Fruit fly (Drosophila melanogaster) whole organism, prepupa: ENCODE results near the gene Crtc.
A peak's percentile ranks its signal among the peaks of the same experiment; 100 is the strongest.

ENCODE experiments used
- CG10631 ChIP-seq: fragments of 200-800 bp; sonication (Bioruptor generic); optimal IDR thresholded peaks from 2 replicates; lab custom pipeline; 2016; ENCODE audit warnings: missing biosample characterization, missing genetic modification characterization
- CG10669 ChIP-seq: fragments of 200-800 bp; sonication (Bioruptor generic); optimal IDR thresholded peaks from 3 replicates; lab custom pipeline; 2018; ENCODE audit warnings: missing biosample characterization, mild to moderate bottlenecking, missing genetic modification characterization, moderate library complexity
- CG11294 ChIP-seq: fragments of 200-800 bp; sonication (Bioruptor generic); IDR thresholded peaks from 2 replicates; pipeline ENCODE4 v1.3.6; 2022; ENCODE audit warnings: missing biosample characterization, missing genetic modification characterization
- CG15336 ChIP-seq: fragments of 200-800 bp; sonication (Bioruptor generic); IDR thresholded peaks from 2 replicates; pipeline ENCODE4 v1.3.6; 2022; ENCODE audit warnings: missing biosample characterization, missing genetic modification characterization
- CG1621 ChIP-seq: fragments of 200-800 bp; sonication (Bioruptor generic); optimal IDR thresholded peaks from 3 replicates; lab custom pipeline; 2018; ENCODE audit warnings: missing biosample characterization, mild to moderate bottlenecking, missing genetic modification characterization
- CG16779 ChIP-seq: fragments of 200-800 bp; sonication (Bioruptor generic); optimal IDR thresholded peaks from 3 replicates; lab custom pipeline; 2017; ENCODE audit warnings: missing biosample characterization, mild to moderate bottlenecking, missing genetic modification characterization
- CG3032 ChIP-seq: fragments of 200-800 bp; optimal IDR thresholded peaks from 2 replicates; lab custom pipeline; 2019; ENCODE audit warnings: missing biosample characterization, mild to moderate bottlenecking, missing genetic modification characterization, moderate library complexity
- CG32006 ChIP-seq: fragments of 200-800 bp; sonication (Bioruptor generic); optimal IDR thresholded peaks from 3 replicates; lab custom pipeline; 2017; ENCODE audit warnings: missing biosample characterization, mild to moderate bottlenecking, missing genetic modification characterization
- CG34406 ChIP-seq: fragments of 200-800 bp; sonication (Bioruptor generic); optimal IDR thresholded peaks from 3 replicates; lab custom pipeline; 2016; ENCODE audit warnings: missing biosample characterization, missing genetic modification characterization
- CG6163 ChIP-seq: fragments of 200-800 bp; sonication (Bioruptor generic); IDR thresholded peaks from 3 replicates; pipeline ENCODE4 v1.3.6; 2022; ENCODE audit warnings: missing biosample characterization, missing genetic modification characterization
- CG6792 ChIP-seq: fragments of 200-800 bp; sonication (Bioruptor generic); optimal IDR thresholded peaks from 3 replicates; lab custom pipeline; 2016; ENCODE audit warnings: missing biosample characterization, missing genetic modification characterization
- CG6808 ChIP-seq: fragments of 200-800 bp; sonication (Bioruptor generic); optimal IDR thresholded peaks from 3 replicates; lab custom pipeline; 2017; ENCODE audit warnings: missing biosample characterization, missing genetic modification characterization, mild to moderate bottlenecking, moderate library complexity, missing genetic modification reagents
- CG6854 ChIP-seq: fragments of 200-800 bp; sonication (Bioruptor generic); optimal IDR thresholded peaks from 2 replicates; lab custom pipeline; 2017; ENCODE audit warnings: missing biosample characterization, mild to moderate bottlenecking, missing genetic modification characterization
- CG7368 ChIP-seq: fragments of 200-800 bp; sonication (Bioruptor generic); optimal IDR thresholded peaks from 3 replicates; lab custom pipeline; 2016; ENCODE audit warnings: missing biosample characterization, missing genetic modification characterization
- CG8119 ChIP-seq: fragments of 200-800 bp; sonication (Bioruptor generic); IDR thresholded peaks from 3 replicates; pipeline ENCODE4 v1.3.6; 2022; ENCODE audit warnings: missing biosample characterization, missing genetic modification characterization
- CG8632 ChIP-seq: fragments of 200-800 bp; sonication (Bioruptor generic); optimal IDR thresholded peaks from 3 replicates; lab custom pipeline; 2016; ENCODE audit warnings: missing biosample characterization, missing genetic modification characterization
- CG9139 ChIP-seq: fragments of 200-800 bp; sonication (Bioruptor generic); optimal IDR thresholded peaks from 3 replicates; lab custom pipeline; 2017; ENCODE audit warnings: missing biosample characterization, mild to moderate bottlenecking, missing genetic modification characterization
- Eip75B ChIP-seq: fragments of 200-800 bp; sonication (Bioruptor generic); optimal IDR thresholded peaks from 3 replicates; lab custom pipeline; 2016; ENCODE audit warnings: missing biosample characterization, missing genetic modification characterization
- Eip78C ChIP-seq: fragments of 200-800 bp; sonication (Bioruptor generic); peaks from one replicate; lab custom pipeline; 2016; ENCODE audit warnings: missing biosample characterization, missing genetic modification characterization
- Ets21C ChIP-seq: fragments of 200-800 bp; sonication (Bioruptor generic); optimal IDR thresholded peaks from 3 replicates; lab custom pipeline; 2016; ENCODE audit warnings: missing biosample characterization, missing genetic modification characterization
- Gug ChIP-seq: fragments of 200-800 bp; sonication (Bioruptor generic); IDR thresholded peaks from 2 replicates; pipeline ENCODE4 v1.3.6; 2022; ENCODE audit warnings: missing biosample characterization, missing genetic modification characterization
- Lpt ChIP-seq: fragments of 200-800 bp; sonication (Bioruptor generic); optimal IDR thresholded peaks from 3 replicates; lab custom pipeline; 2016; ENCODE audit warnings: missing biosample characterization, missing genetic modification characterization
- Met ChIP-seq: fragments of 200-800 bp; sonication (Bioruptor generic); optimal IDR thresholded peaks from 3 replicates; lab custom pipeline; 2016; ENCODE audit warnings: missing biosample characterization, missing genetic modification characterization
- Sox14 ChIP-seq: fragments of 200-800 bp; sonication (Bioruptor generic); optimal IDR thresholded peaks from 3 replicates; lab custom pipeline; 2016; ENCODE audit warnings: missing biosample characterization, missing genetic modification characterization
- Sox15 ChIP-seq: fragments of 200-800 bp; sonication (Bioruptor generic); optimal IDR thresholded peaks from 3 replicates; lab custom pipeline; 2016; ENCODE audit warnings: missing biosample characterization, missing genetic modification characterization
- achi ChIP-seq: fragments of 200-800 bp; sonication (Bioruptor generic); optimal IDR thresholded peaks from 3 replicates; lab custom pipeline; 2016; ENCODE audit warnings: missing biosample characterization, missing genetic modification characterization
- acj6 ChIP-seq: fragments of 200-800 bp; sonication (Bioruptor generic); optimal IDR thresholded peaks from 3 replicates; lab custom pipeline; 2016; ENCODE audit warnings: missing biosample characterization, missing genetic modification characterization
- cyc ChIP-seq: fragments of 200-800 bp; sonication (Bioruptor generic); optimal IDR thresholded peaks from 3 replicates; lab custom pipeline; 2016; ENCODE audit warnings: missing biosample characterization, missing genetic modification characterization
- dac ChIP-seq: fragments of 200-800 bp; sonication (Bioruptor generic); optimal IDR thresholded peaks from 2 replicates; lab custom pipeline; 2017; ENCODE audit warnings: missing biosample characterization, mild to moderate bottlenecking, missing genetic modification characterization
- dsx ChIP-seq: fragments of 200-800 bp; optimal IDR thresholded peaks from 3 replicates; lab custom pipeline; 2019; ENCODE audit warnings: missing biosample characterization, mild to moderate bottlenecking, missing genetic modification characterization, moderate library complexity; ENCODE audit not compliant: poor library complexity, severe bottlenecking
- eg ChIP-seq: fragments of 200-800 bp; sonication (Bioruptor generic); IDR thresholded peaks from 3 replicates; pipeline ENCODE4 v1.3.6; 2022; ENCODE audit warnings: missing biosample characterization, missing genetic modification characterization
- fd59A ChIP-seq: fragments of 200-800 bp; sonication (Bioruptor generic); optimal IDR thresholded peaks from 2 replicates; lab custom pipeline; 2017; ENCODE audit warnings: missing biosample characterization, mild to moderate bottlenecking, missing genetic modification characterization, missing genetic modification reagents
- fkh ChIP-seq: fragments of 200-800 bp; sonication (Bioruptor generic); optimal IDR thresholded peaks from 3 replicates; lab custom pipeline; 2017; ENCODE audit warnings: missing biosample characterization, mild to moderate bottlenecking, missing genetic modification characterization, moderate library complexity
- lz ChIP-seq: fragments of 200-800 bp; sonication (Bioruptor generic); optimal IDR thresholded peaks from 3 replicates; lab custom pipeline; 2016; ENCODE audit warnings: missing biosample characterization, missing genetic modification characterization
- net ChIP-seq: fragments of 200-800 bp; sonication (Bioruptor generic); optimal IDR thresholded peaks from 3 replicates; lab custom pipeline; 2016; ENCODE audit warnings: missing biosample characterization, missing genetic modification characterization
- pdm3 ChIP-seq: fragments of 200-800 bp; sonication (Bioruptor generic); optimal IDR thresholded peaks from 3 replicates; lab custom pipeline; 2016; ENCODE audit warnings: missing biosample characterization, missing genetic modification characterization
- salr ChIP-seq, 2 experiments: fragments of 200-800 bp; sonication (Bioruptor generic); optimal IDR thresholded peaks; 3 replicates each; lab custom pipeline; 2016 to 2018; ENCODE audit warnings: missing biosample characterization in 2 of 2, missing genetic modification characterization in 2 of 2, mild to moderate bottlenecking in 1 of 2
- spab ChIP-seq: fragments of 200-800 bp; sonication (Bioruptor generic); optimal IDR thresholded peaks from 2 replicates; lab custom pipeline; 2017; ENCODE audit warnings: missing biosample characterization, mild to moderate bottlenecking, missing genetic modification characterization, missing genetic modification reagents
- ss ChIP-seq, 2 experiments: fragments of 200-800 bp; sonication (Bioruptor generic); optimal IDR thresholded peaks; 2 replicates in 1 of 2; 3 replicates in 1 of 2; lab custom pipeline; 2017 to 2018; ENCODE audit warnings: mild to moderate bottlenecking in 2 of 2, missing biosample characterization in 2 of 2, missing genetic modification characterization in 2 of 2, moderate library complexity in 1 of 2
- vri ChIP-seq: fragments of 200-800 bp; sonication (Bioruptor generic); optimal IDR thresholded peaks from 3 replicates; lab custom pipeline; 2016; ENCODE audit warnings: missing biosample characterization, mild to moderate bottlenecking, missing genetic modification characterization

The Crtc gene

DNA sequence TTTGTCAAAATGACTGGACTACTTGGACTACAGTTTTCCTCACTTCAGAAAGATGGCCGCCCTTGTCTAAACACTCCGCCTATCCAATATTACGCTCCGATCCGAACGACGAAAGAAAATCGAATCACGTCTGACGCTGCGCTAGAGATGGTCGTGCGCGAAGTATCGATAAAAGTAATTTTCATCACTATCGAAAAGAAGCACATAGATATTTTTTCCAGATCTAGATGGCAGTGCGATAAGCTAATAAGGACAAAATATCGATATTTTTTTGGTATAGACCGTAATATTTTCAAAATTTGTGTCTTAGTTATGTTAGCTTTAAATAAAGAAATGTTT is 24.2 kb downstream of the Crtc start, which contains the start of gene Pep (continued):
- peak; percentile 14 for TF ChIP-seq cyc (GFP tag; lab: Kevin White, UChicago)
- TF ChIP-seq Eip78C: peak; percentile 81
- TF ChIP-seq CG10669: no peak
- TF ChIP-seq CG9139 (GFP tag; lab: Kevin White, UChicago): no peak
- no peak for TF ChIP-seq dac
- TF ChIP-seq CG16779: no peak
- no peak for TF ChIP-seq fd59A (GFP tag; lab: Kevin White, UChicago)

DNA sequence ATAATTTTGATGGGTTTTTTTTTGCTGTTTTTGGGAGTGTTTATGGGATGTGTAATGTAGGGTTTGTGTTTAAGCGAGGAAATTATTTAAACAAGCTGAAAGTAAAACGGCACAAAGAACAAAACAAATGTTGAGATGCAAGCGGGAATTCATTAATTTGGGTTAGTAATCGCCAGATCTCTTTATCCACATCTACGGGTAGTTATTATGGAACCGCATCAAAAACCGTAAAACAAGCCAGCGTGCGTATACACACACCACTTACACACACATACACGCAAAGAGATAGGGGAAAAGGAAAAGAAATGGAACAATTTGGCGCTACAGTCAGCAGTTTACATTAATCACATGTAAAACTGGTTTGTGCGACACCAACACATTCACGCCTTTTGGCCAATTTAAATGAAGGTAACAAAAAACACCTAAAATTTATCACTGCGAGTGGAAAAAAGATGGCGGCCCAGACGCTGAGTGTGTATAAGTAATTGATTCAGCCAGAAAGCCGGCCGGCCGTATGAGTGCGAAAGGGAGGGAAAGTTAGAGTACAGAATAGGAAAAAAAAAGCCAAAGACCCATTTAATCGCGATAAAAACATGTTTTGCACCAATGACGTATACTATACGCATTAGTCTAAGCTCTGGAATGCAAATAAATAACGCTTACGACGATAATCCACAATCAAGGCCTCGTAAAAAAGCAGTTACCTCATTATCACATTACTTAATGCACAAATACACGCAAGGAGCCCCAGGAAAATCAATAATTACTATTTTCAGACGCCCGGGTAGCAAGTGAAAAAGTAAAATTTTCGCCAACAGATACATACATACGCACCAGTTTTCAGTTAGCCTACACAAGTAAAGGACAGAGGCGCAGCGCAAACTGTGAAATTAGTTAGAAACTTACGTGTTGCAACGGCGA is 24.8 kb downstream of the Crtc start:
- no peak for TF ChIP-seq CG10631 (GFP tag; lab: Kevin White, UChicago)
- TF ChIP-seq Eip78C: peak; percentile 63
- peak; percentile 26 to 31 for TF ChIP-seq ss (GFP tag; optimal IDR thresholded peaks at IDR 0.05; lab: Kevin White, UChicago)
- peak; percentile 14; the same call in 1 of the 3 replicates for TF ChIP-seq CG8119 (GFP tag; lab: Robert Waterston, UW)
- peak; percentile 44 for TF ChIP-seq fkh (GFP tag; lab: Kevin White, UChicago)
- TF ChIP-seq vri (GFP tag; lab: Kevin White, UChicago): peak; percentile 68
- TF ChIP-seq eg (GFP tag; lab: Robert Waterston, UW): no peak
- TF ChIP-seq CG1621 (tag; lab: Kevin White, UChicago): peak; percentile 77
- TF ChIP-seq CG15336 (GFP tag; lab: Robert Waterston, UW): 0 out of 2 replicates have a peak, but pooled peaks have one; percentile 12
- TF ChIP-seq CG6854 (GFP tag; lab: Kevin White, UChicago): peak; percentile 29
- no peak for TF ChIP-seq salr (GFP tag; optimal IDR thresholded peaks at IDR 0.05; lab: Kevin White, UChicago)
- TF ChIP-seq, all 60 proteins: peak for 8

DNA sequence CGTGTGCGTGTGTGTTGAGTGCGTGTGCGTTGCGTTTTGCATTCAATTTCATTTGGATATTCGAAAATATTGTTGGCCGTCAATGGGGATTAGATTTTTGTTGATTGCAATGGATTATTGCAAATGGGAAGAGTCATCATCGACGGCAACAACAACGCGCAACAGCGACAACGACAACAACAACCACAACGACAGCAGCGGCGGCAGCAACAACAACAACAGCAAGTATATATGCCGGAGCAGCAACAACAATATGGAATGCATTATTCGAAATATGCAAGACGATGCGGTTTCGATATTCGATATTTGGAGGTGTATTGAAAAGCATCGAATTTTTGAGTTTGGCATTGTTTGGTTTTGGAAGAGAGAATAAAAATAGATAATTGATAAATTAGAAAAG is 27.0 kb downstream of the Crtc start:
- no peak for TF ChIP-seq CG16779
- no peak for TF ChIP-seq CG6808 (GFP tag; lab: Kevin White, UChicago)
- no peak for TF ChIP-seq net (GFP tag; lab: Kevin White, UChicago)
- TF ChIP-seq CG32006 (GFP tag; lab: Kevin White, UChicago): no peak
- no peak for TF ChIP-seq CG3032 (tag; lab: Kevin White, UChicago)
- TF ChIP-seq achi (GFP tag; lab: Kevin White, UChicago): no peak

DNA sequence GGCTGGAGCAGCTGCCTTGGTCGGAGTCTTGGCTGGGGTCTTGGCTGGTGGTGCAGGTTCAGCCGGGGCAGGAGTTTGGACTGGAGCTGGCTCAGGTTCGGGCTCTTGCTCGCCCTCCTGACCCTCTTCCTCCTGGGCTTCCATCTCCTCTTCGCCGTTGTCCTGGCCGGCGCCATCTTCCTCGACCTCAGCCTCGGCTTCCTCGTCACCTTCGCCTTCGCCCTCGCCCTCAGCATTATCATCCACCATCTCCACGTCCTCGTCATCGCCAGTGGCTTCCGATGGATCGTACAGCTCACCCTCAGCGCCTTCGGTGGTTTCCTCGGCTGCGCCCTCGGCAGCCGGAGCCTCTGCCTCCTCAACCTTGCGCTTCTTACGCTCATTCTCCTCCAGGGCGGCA is 30.4 kb downstream of the Crtc start:
- TF ChIP-seq CG10669 (no peak), CG6163 (GFP tag; lab: Robert Waterston, UW) (no peak), CG15336 (GFP tag; lab: Robert Waterston, UW) (no peak), achi (GFP tag; lab: Kevin White, UChicago) (no peak), CG8119 (GFP tag; lab: Robert Waterston, UW) (no peak), Eip75B (no peak), Sox15 (GFP tag; lab: Kevin White, UChicago) (no peak), spab (GFP tag; lab: Kevin White, UChicago) (no peak), Gug (GFP tag; lab: Robert Waterston, UW) (no peak), dsx (GFP tag; lab: Kevin White, UChicago) (no peak), lz (no peak), CG6808 (GFP tag; lab: Kevin White, UChicago) (no peak), acj6 (GFP tag; lab: Kevin White, UChicago) (no peak), CG34406 (GFP tag; lab: Kevin White, UChicago) (no peak)
- TF ChIP-seq, all 60 proteins: peak for 0

DNA sequence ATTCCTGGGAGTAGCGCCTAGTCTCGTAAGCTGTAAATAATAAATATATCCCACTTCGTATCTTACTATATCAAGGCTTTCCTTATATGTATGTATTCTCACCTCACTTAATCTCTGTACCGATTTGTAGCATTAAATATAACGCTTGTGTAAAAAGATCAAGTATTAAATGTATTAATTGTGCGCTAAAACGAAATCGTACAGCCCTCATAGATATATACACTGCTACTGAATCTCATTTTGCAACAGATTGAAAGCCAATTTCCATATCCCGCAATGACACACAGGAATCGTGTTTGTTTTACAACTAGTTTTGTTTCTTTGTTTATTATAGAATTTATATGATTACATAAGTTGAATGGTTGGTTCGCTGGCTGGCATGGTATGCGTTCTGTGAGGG is 31.2 kb downstream of the Crtc start:
- TF ChIP-seq CG7368 (no peak), CG6854 (GFP tag; lab: Kevin White, UChicago) (no peak), dsx (GFP tag; lab: Kevin White, UChicago) (no peak), net (GFP tag; lab: Kevin White, UChicago) (no peak), CG34406 (GFP tag; lab: Kevin White, UChicago) (no peak), Sox14 (GFP tag; lab: Kevin White, UChicago) (no peak), CG6792 (no peak), fkh (GFP tag; lab: Kevin White, UChicago) (no peak), CG9139 (GFP tag; lab: Kevin White, UChicago) (no peak), CG11294 (GFP tag; lab: Robert Waterston, UW) (no peak), CG16779 (no peak), pdm3 (GFP tag; lab: Kevin White, UChicago) (no peak), Lpt (GFP tag; lab: Kevin White, UChicago) (no peak), Ets21C (GFP tag; lab: Kevin White, UChicago) (no peak), eg (GFP tag; lab: Robert Waterston, UW) (no peak), Met (GFP tag; lab: Kevin White, UChicago) (no peak), CG32006 (GFP tag; lab: Kevin White, UChicago) (no peak), CG6163 (GFP tag; lab: Robert Waterston, UW) (no peak), CG8632 (no peak), CG10631 (GFP tag; lab: Kevin White, UChicago) (no peak)
- TF ChIP-seq, all 60 proteins: peak for 0
